Worm (Caenorhabditis elegans) whole organism, L1 larva: ENCODE measurements around the gene Y37H2A.7.

Experiments used
- ama-1 ChIP-seq: fragments of 150-350 bp; optimal IDR thresholded peaks from 2 replicates; lab custom pipeline; 2014
- ceh-82 ChIP-seq, 3 experiments: fragments of 150-350 bp in 1 of 3; sonication (generic microtip) in 2 of 3; optimal IDR thresholded peaks; 2 replicates each; lab custom pipeline; 2014 to 2017; ENCODE audit warnings: missing biosample characterization in 3 of 3, missing genetic modification characterization in 3 of 3
- dpl-1 ChIP-seq, 3 experiments: fragments of 150-350 bp in 2 of 3; sonication (generic microtip) in 1 of 3; optimal IDR thresholded peaks; 2 replicates each; lab custom pipeline; 2014 to 2017; ENCODE audit warnings: missing biosample characterization in 3 of 3, missing genetic modification characterization in 3 of 3, missing genetic modification reagents in 3 of 3
- elt-3 ChIP-seq, 6 experiments: fragments of 150-350 bp in 1 of 6; sonication (generic microtip); optimal IDR thresholded peaks; 2 replicates each; lab custom pipeline; 2017 to 2018; ENCODE audit warnings: missing biosample characterization in 6 of 6, missing genetic modification characterization in 6 of 6, inconsistent platforms in 1 of 6
- mdl-1 ChIP-seq, 2 experiments: fragments of 150-350 bp; optimal IDR thresholded peaks; 2 replicates each; lab custom pipeline; 2014 to 2017; ENCODE audit warnings: missing biosample characterization in 2 of 2, missing genetic modification characterization in 2 of 2, inconsistent platforms in 1 of 2
- nhr-76 ChIP-seq: sonication (generic microtip); optimal IDR thresholded peaks from 2 replicates; lab custom pipeline; 2017; ENCODE audit warnings: missing biosample characterization, missing genetic modification characterization
- nhr-90 ChIP-seq: sonication (generic microtip); optimal IDR thresholded peaks from 2 replicates; lab custom pipeline; 2016; ENCODE audit warnings: mild to moderate bottlenecking, missing genetic modification characterization, missing compliant biosample characterization; ENCODE audit not compliant: poor library complexity

DNA sequence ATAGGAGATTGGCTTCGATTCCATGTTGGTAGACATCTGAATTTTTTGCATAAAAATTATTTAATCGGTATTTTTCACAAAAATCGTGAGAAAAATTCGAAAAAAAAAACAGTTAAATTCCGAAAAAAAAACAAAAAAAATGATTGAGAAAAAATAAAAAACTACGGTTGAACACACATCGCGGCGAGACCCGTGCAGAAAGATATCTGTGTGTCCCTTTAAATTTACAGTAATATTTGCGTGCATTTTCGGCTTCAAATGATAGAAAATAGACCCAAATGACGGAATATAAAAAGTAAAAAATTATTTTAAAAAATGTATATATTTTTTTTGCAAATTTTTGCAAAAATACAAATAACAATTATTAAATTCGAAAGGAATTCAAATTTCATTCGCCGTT lies 3.4 kb upstream of the Y37H2A.7 start:
- TF ChIP-seq ama-1 (lab: Kevin White, UChicago) (no peak), mdl-1 (tag; optimal IDR thresholded peaks at IDR 0.05; lab: Kevin White, UChicago) (no peak), ceh-82 (tag; optimal IDR thresholded peaks at IDR 0.05; lab: Kevin White, UChicago) (no peak), nhr-90 (tag; lab: Kevin White, UChicago) (no peak), nhr-76 (tag; lab: Kevin White, UChicago) (no peak), dpl-1 (GFP tag; optimal IDR thresholded peaks at IDR 0.05; lab: Kevin White, UChicago) (no peak), elt-3 (tag; optimal IDR thresholded peaks at IDR 0.05; lab: Kevin White, UChicago) (no peak)
